Fruit fly (Drosophila melanogaster): ENCODE data around the gene CG32486.

dm6 chr3L:3070274-3071204 lies at the start of gene CG32486, which contains the start of gene PAN3:
- TF ChIP-seq CG8478 (optimal IDR thresholded peaks at IDR 0.05) (no peak), CTCF (optimal IDR thresholded peaks at IDR 0.05) (no peak)
